Worm (Caenorhabditis elegans): Measurements from ENCODE around the gene rgs-1.

Gene rgs-1

DNA sequence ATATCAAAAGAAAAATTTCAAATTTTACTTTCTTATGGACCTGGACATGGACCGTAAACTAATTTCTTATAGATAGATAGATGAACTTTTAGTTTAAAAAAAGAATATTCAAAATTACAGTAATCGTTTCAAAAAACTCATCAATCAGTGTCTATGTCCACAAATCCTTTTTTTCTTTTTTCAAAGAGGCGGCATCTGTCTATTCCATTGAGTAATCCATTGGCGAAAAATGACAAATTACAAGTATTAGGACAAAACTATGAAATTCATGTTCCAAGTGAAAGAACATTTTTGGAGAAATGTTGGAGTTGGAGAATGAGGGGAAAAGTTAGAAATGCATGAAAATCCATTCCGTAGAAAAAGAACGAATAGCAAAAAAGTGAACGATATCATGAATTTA, 30.8 kb downstream of the rgs-1 start:
- TF ChIP-seq aly-1 (tag; optimal IDR thresholded peaks at IDR 0.05) = no peak

DNA sequence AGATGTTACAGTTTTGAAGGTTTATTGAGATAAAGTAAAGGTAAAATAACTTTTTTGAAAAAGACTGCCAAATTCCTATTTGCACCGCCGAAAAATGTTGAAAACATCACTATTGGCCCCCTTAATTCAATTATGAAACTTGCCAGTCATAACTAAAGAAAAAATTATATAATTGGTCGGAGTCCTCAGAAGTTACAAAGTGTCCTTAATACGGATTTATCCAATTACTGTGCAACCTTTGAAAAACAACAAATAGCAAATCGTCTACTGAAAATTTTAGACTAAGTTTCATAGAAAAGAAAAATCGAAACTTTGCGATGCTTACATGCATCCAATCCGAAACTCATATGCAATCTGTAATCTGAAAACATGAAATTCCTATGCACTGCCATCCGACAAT, 31.8 kb downstream of the rgs-1 start:
- TF ChIP-seq hmg-4 (GFP tag; optimal IDR thresholded peaks at IDR 0.05) (no peak), scrt-1 (GFP tag; IDR thresholded peaks at IDR 0.05) (no peak), pes-1 (GFP tag; IDR thresholded peaks at IDR 0.05) (no peak), tbx-11 (GFP tag; IDR thresholded peaks at IDR 0.05) (no peak), tbx-37 (GFP tag; conservative IDR thresholded peaks at IDR 0.05) (no peak), F13C5.2 (tag; optimal IDR thresholded peaks at IDR 0.05) (no peak), ceh-13 (GFP tag; optimal IDR thresholded peaks at IDR 0.05) (no peak), ama-1 (optimal IDR thresholded peaks at IDR 0.05) (no peak), sea-1 (GFP tag; conservative IDR thresholded peaks at IDR 0.05) (no peak), hnd-1 (tag; optimal IDR thresholded peaks at IDR 0.05) (no peak), tra-4 (tag; optimal IDR thresholded peaks at IDR 0.05) (no peak), B0310.2 (tag; optimal IDR thresholded peaks at IDR 0.05) (no peak), ets-7 (tag; optimal IDR thresholded peaks at IDR 0.05) (no peak), ceh-36 (tag; optimal IDR thresholded peaks at IDR 0.05) (no peak), flt-1 (GFP tag; IDR thresholded peaks at IDR 0.05) (no peak), aly-1 (tag; optimal IDR thresholded peaks at IDR 0.05) (no peak), hmbx-1 (tag; optimal IDR thresholded peaks at IDR 0.05) (no peak)

DNA sequence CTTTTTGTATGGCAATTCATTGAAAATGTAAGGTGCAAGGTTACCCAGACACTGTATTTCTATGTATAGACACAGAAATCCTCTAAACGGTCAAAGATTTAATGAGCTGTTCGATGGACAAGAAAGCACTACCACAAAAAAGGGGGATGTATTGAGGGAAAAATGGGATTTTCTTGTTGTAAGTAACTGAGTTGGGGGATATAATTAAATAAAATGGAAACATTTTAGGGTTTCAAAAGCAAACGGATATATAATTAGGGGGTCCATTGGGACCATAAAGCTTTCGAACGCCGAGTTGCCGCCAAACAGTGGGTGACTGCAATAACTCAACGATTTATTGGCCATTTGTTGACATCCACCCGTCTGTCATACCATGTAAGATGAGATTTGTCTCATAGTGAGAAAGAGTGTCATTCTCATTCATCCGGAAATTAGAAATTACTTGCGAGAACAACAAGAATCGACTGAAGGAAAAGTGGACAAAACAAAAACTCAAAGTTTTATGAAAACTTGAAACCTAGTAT, 34.2 kb downstream of the rgs-1 start:
- no peak for TF ChIP-seq ceh-36 (tag; optimal IDR thresholded peaks at IDR 0.05)
- no peak for TF ChIP-seq tbx-37 (GFP tag; conservative IDR thresholded peaks at IDR 0.05)

DNA sequence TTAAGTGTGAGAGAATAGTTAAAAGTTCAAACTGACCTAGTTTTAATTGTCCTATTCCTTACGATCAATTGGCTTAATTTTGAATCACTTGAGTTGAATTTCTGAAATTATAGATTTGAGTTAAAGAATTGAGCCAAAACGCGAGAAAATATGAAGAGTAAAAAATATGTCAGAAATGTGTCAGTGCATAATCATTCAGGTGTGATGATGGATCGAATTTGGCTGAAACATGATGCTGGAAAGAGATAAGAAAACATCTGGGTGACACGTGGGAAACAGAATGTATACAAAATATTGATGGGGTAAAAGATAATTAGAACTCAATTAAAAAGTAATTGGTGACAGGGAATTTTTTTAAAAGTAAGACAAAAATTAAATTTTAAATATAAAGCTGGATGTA, 42.6 kb downstream of the rgs-1 start, which contains the start of gene R10E12.2:
TSS of gene R10E12.2 (minus strand) at position 101 of the 400 bp plus-strand sequence.
- no peak for TF ChIP-seq hmg-4 (GFP tag; optimal IDR thresholded peaks at IDR 0.05)
- no peak for TF ChIP-seq hnd-1 (tag; optimal IDR thresholded peaks at IDR 0.05)
- no peak for TF ChIP-seq pes-1 (GFP tag; IDR thresholded peaks at IDR 0.05)
- no peak for TF ChIP-seq ceh-36 (tag; optimal IDR thresholded peaks at IDR 0.05)
- TF ChIP-seq F13C5.2 (tag; optimal IDR thresholded peaks at IDR 0.05) = no peak
- TF ChIP-seq flt-1 (GFP tag; IDR thresholded peaks at IDR 0.05) = no peak
- no peak for TF ChIP-seq scrt-1 (GFP tag; IDR thresholded peaks at IDR 0.05)
- no peak for TF ChIP-seq ama-1 (optimal IDR thresholded peaks at IDR 0.05)
- TF ChIP-seq hmbx-1 (tag; optimal IDR thresholded peaks at IDR 0.05) = no peak
- TF ChIP-seq aly-1 (tag; optimal IDR thresholded peaks at IDR 0.05) = no peak
- no peak for TF ChIP-seq tra-4 (tag; optimal IDR thresholded peaks at IDR 0.05)

DNA sequence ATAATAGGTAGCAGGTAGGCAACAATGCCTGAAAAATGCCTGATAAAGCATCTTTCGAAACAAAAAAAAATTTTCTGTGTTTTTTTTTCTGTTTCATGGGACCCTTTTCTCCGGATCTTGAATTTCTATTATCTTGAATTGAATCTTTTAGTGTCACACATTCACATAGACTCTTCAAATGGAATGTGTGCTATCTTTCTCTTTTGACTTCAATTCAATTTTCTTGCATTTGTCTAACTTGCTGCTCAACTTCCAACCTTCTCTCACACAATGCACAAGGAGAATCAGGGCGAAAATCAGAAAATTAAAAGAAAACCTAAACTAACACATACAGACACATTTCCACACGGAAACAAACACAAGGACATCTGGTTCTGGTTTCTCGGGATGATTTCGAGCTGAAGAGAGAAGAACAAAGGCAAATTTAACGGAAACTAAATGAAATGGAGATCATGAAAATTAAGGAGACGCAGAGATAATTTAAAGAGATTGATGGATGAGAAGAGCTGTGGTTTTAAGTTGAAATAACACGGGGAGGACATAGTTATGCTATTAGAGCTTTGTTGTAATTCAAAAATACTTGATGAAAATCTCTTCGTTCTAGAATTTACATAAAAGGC, 44.1 kb downstream of the rgs-1 start:
- no peak for TF ChIP-seq hnd-1 (tag; optimal IDR thresholded peaks at IDR 0.05)
- TF ChIP-seq aly-1 (tag; optimal IDR thresholded peaks at IDR 0.05) = no peak
- no peak for TF ChIP-seq ceh-36 (tag; optimal IDR thresholded peaks at IDR 0.05)
- no peak for TF ChIP-seq B0310.2 (tag; optimal IDR thresholded peaks at IDR 0.05)
- no peak for TF ChIP-seq tra-4 (tag; optimal IDR thresholded peaks at IDR 0.05)
- TF ChIP-seq hmbx-1 (tag; optimal IDR thresholded peaks at IDR 0.05) = no peak
- no peak for TF ChIP-seq ceh-13 (GFP tag; optimal IDR thresholded peaks at IDR 0.05)
- no peak for TF ChIP-seq scrt-1 (GFP tag; IDR thresholded peaks at IDR 0.05)

DNA sequence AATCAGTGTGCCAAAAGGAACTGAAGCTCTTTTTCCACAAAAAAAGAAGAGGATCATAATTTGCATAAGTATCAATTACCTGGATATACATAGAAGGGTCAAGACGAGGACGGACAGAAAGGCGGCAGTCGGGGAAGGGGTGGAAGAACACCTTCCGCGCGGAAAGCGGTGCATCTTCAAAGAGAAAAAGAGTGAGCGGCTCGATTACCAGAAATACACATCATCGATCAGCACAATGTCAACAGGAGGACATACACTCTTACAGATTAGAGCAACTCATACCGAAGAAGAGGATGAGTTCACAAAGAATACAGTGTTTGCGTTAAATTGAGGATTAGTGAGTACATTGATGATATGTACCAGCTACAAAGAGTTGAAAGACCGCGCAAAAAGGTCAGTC, 47.0 kb downstream of the rgs-1 start:
- no peak for TF ChIP-seq ceh-13 (GFP tag; optimal IDR thresholded peaks at IDR 0.05)
- no peak for TF ChIP-seq tra-4 (tag; optimal IDR thresholded peaks at IDR 0.05)
- TF ChIP-seq hnd-1 (tag; optimal IDR thresholded peaks at IDR 0.05) = no peak
- peak; percentile 43 for TF ChIP-seq hmg-4 (GFP tag; optimal IDR thresholded peaks at IDR 0.05)
- TF ChIP-seq ets-7 (tag; optimal IDR thresholded peaks at IDR 0.05) = no peak

DNA sequence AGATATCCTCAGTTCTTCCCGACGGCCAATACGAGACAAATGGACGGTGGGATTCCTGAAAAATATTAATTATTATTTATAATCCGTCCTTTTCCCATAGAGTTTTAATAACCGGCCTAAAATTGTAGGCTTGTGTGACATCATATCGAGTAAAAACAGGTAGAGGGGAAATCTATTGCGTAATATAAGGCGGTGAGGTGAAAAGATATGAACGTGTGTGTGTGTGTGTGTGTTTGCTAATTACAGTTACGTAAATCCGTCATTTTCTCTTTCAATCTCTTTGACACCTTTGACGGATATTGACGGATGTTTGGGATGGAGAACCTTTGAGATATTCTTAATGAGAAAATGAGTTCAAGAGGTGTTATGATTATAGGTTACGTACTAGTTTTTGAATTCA, 50.9 kb downstream of the rgs-1 start:
- TF ChIP-seq pes-1 (GFP tag; IDR thresholded peaks at IDR 0.05) = 0 out of 2 replicates have a peak, but pooled peaks have one; percentile 15
- no peak for TF ChIP-seq sea-1 (GFP tag; conservative IDR thresholded peaks at IDR 0.05)
- peak; percentile 58 for TF ChIP-seq ceh-36 (tag; optimal IDR thresholded peaks at IDR 0.05)
- TF ChIP-seq tbx-37 (GFP tag; conservative IDR thresholded peaks at IDR 0.05) = no peak
- no peak for TF ChIP-seq tbx-11 (GFP tag; IDR thresholded peaks at IDR 0.05)

DNA sequence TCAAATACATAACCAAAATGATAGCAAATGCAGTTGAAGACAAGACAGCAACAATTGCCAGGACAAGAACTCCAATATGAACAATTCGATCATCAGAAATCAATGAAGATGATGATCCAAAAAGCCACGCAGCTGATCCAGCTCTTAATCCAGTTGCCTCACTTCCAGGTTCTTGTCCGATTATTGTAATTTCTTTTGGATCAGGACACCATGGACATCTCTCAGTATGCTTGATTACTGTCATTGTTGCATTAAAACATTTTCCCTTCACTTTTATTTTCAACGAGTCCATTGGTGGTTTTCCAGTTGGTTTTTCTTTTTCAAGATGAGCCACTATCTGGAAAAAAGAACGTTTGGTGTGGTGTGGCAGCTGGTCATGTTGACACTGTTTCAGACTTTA, 51.9 kb downstream of the rgs-1 start:
- TF ChIP-seq scrt-1 (GFP tag; IDR thresholded peaks at IDR 0.05) = no peak
- TF ChIP-seq sea-1 (GFP tag; conservative IDR thresholded peaks at IDR 0.05) = no peak
- TF ChIP-seq aly-1 (tag; optimal IDR thresholded peaks at IDR 0.05) = no peak
- TF ChIP-seq ceh-36 (tag; optimal IDR thresholded peaks at IDR 0.05) = no peak
- TF ChIP-seq tra-4 (tag; optimal IDR thresholded peaks at IDR 0.05) = no peak
- no peak for TF ChIP-seq pes-1 (GFP tag; IDR thresholded peaks at IDR 0.05)
- no peak for TF ChIP-seq ceh-13 (GFP tag; optimal IDR thresholded peaks at IDR 0.05)
- no peak for TF ChIP-seq flt-1 (GFP tag; IDR thresholded peaks at IDR 0.05)
- no peak for TF ChIP-seq hmbx-1 (tag; optimal IDR thresholded peaks at IDR 0.05)
- TF ChIP-seq F13C5.2 (tag; optimal IDR thresholded peaks at IDR 0.05) = no peak

All from whole organism, early embryonic.